Fruit fly (Drosophila melanogaster) whole organism, prepupa: ENCODE results near the gene CG15876.

Experiments
- Blimp-1 ChIP-seq: fragments of 200-800 bp; sonication (Bioruptor generic); optimal IDR thresholded peaks from 3 replicates; lab custom pipeline; 2017; ENCODE audit warnings: missing biosample characterization, missing genetic modification characterization, mild to moderate bottlenecking, moderate library complexity, missing genetic modification reagents
- CG31627 ChIP-seq: fragments of 200-800 bp; sonication (Bioruptor generic); optimal IDR thresholded peaks from 3 replicates; lab custom pipeline; 2016; ENCODE audit warnings: missing biosample characterization, missing genetic modification characterization
- CG6792 ChIP-seq: fragments of 200-800 bp; sonication (Bioruptor generic); optimal IDR thresholded peaks from 3 replicates; lab custom pipeline; 2016; ENCODE audit warnings: missing biosample characterization, missing genetic modification characterization
- Eip75B ChIP-seq: fragments of 200-800 bp; sonication (Bioruptor generic); optimal IDR thresholded peaks from 3 replicates; lab custom pipeline; 2016; ENCODE audit warnings: missing biosample characterization, missing genetic modification characterization
- Lpt ChIP-seq: fragments of 200-800 bp; sonication (Bioruptor generic); optimal IDR thresholded peaks from 3 replicates; lab custom pipeline; 2016; ENCODE audit warnings: missing biosample characterization, missing genetic modification characterization
- esn ChIP-seq: fragments of 200-800 bp; sonication (Bioruptor generic); optimal IDR thresholded peaks from 2 replicates; lab custom pipeline; 2016; ENCODE audit warnings: missing biosample characterization, mild to moderate bottlenecking, missing genetic modification characterization, moderate library complexity
- fd85E ChIP-seq: fragments of 200-800 bp; sonication (Bioruptor generic); optimal IDR thresholded peaks from 3 replicates; lab custom pipeline; 2016; ENCODE audit warnings: missing biosample characterization, missing genetic modification characterization

- TF ChIP-seq Eip75B (GFP tag; lab: Kevin White, UChicago) (no peak), CG31627 (no peak), Lpt (GFP tag; lab: Kevin White, UChicago) (no peak), Blimp-1 (GFP tag; lab: Kevin White, UChicago) (no peak), CG6792 (GFP tag; lab: Kevin White, UChicago) (no peak), esn (no peak), fd85E (no peak)
Measured at dm6 chr3L:4647976-4648375, 46.7 kb downstream of the CG15876 start, which contains the start of gene TTLL1B.
